Fruit fly (Drosophila melanogaster): ENCODE results near the gene CG33177.
A peak's percentile ranks its signal among the peaks of the same experiment; 100 is the strongest.

Gene CG33177

dm6 chrX:15074646-15075351 lies 6.4 kb upstream of the CG33177 start (continued):
- TF ChIP-seq CG30431 (GFP tag; optimal IDR thresholded peaks at IDR 0.05) (peak; percentile 74), pfk (GFP tag; optimal IDR thresholded peaks at IDR 0.05) (peak; percentile 15), nerfin-2 (GFP tag; IDR thresholded peaks at IDR 0.05; ENCODE audit: partially characterized antibody) (no peak), CG16815 (GFP tag; optimal IDR thresholded peaks at IDR 0.05) (peak; percentile 80), CG8290 (GFP tag; optimal IDR thresholded peaks at IDR 0.05) (peak; percentile 84), CG8290 (tag; optimal IDR thresholded peaks at IDR 0.05) (peak in 1 of 2 experiments; percentile 96), CG9797 (GFP tag; optimal IDR thresholded peaks at IDR 0.05) (peak; percentile 26), CG12071 (GFP tag; optimal IDR thresholded peaks at IDR 0.05) (peak; percentile 70), Dip2 (GFP tag; IDR thresholded peaks at IDR 0.05) (peak; percentile 39), CG16863 (GFP tag; optimal IDR thresholded peaks at IDR 0.05) (peak; percentile 88), dysf (GFP tag; IDR thresholded peaks at IDR 0.05) (peak; percentile 93), vnd (GFP tag; IDR thresholded peaks at IDR 0.05; ENCODE audit: partially characterized antibody) (no peak), Blimp-1 (GFP tag; optimal IDR thresholded peaks at IDR 0.05) (peak; percentile 79), CG10209 (GFP tag; optimal IDR thresholded peaks at IDR 0.05) (peak; percentile 90), bcd (GFP tag; optimal IDR thresholded peaks at IDR 0.05) (peak; percentile 88), dmrt99B (tag; optimal IDR thresholded peaks at IDR 0.05) (peak; percentile 91), CoRest (tag; optimal IDR thresholded peaks at IDR 0.05) (peak; percentile 86), psq (GFP tag; optimal IDR thresholded peaks at IDR 0.05) (peak; percentile 70), Dbx (GFP tag; IDR thresholded peaks at IDR 0.05) (peak; percentile 91), Hr78 (GFP tag; optimal IDR thresholded peaks at IDR 0.05) (peak in 1 of 2 experiments; percentile 95), dan (GFP tag; IDR thresholded peaks at IDR 0.05) (peak; percentile 37; the same call in 1 of the 2 replicates), CG4282 (GFP tag; optimal IDR thresholded peaks at IDR 0.05) (peak; percentile 86), crc (GFP tag; optimal IDR thresholded peaks at IDR 0.05) (peak; percentile 93), Hr39 (optimal IDR thresholded peaks at IDR 0.05) (no peak), CG3838 (GFP tag; optimal IDR thresholded peaks at IDR 0.05) (peak; percentile 60), CG31224 (GFP tag; IDR thresholded peaks at IDR 0.05) (peak; percentile 67), CG3065 (GFP tag; optimal IDR thresholded peaks at IDR 0.05) (peak; percentile 73), danr (GFP tag; IDR thresholded peaks at IDR 0.05) (peak; percentile 79), grau (tag; optimal IDR thresholded peaks at IDR 0.05) (peak; percentile 89), Mad (GFP tag; optimal IDR thresholded peaks at IDR 0.05) (peak; percentile 86), eve (GFP tag; optimal IDR thresholded peaks at IDR 0.05) (peak in 1 of 2 experiments; percentile 95), sd (tag; optimal IDR thresholded peaks at IDR 0.05) (peak; percentile 62), CG31388 (GFP tag; optimal IDR thresholded peaks at IDR 0.05) (peak; percentile 44), CG1792 (GFP tag; optimal IDR thresholded peaks at IDR 0.05) (peak; percentile 90), CG5245 (GFP tag; optimal IDR thresholded peaks at IDR 0.05) (peak; percentile 84), CG34376 (GFP tag; optimal IDR thresholded peaks at IDR 0.05) (peak; percentile 95), CG17802 (tag; optimal IDR thresholded peaks at IDR 0.05) (peak; percentile 52), CG12155 (GFP tag; optimal IDR thresholded peaks at IDR 0.05) (peak; percentile 88), CG6272 (GFP tag; IDR thresholded peaks at IDR 0.05) (peak; percentile 86), C15 (GFP tag; IDR thresholded peaks at IDR 0.05) (peak; percentile 69; the same call in 1 of the 3 replicates), unpg (GFP tag; optimal IDR thresholded peaks at IDR 0.05) (peak; percentile 86), vvl (GFP tag; IDR thresholded peaks at IDR 0.05) (peak; percentile 91), gt (GFP tag; IDR thresholded peaks at IDR 0.05) (peak; percentile 79), al (GFP tag; IDR thresholded peaks at IDR 0.05) (peak; percentile 85), CG13424 (tag; optimal IDR thresholded peaks at IDR 0.05) (peak; percentile 88), tap (tag; optimal IDR thresholded peaks at IDR 0.05) (peak; percentile 72), CG9215 (GFP tag; IDR thresholded peaks at IDR 0.05) (peak; percentile 81), CG5953 (GFP tag; IDR thresholded peaks at IDR 0.05) (peak; percentile 83), Abd-B (GFP tag; optimal IDR thresholded peaks at IDR 0.05) (peak; percentile 76), CG9727 (GFP tag; optimal IDR thresholded peaks at IDR 0.05) (peak; percentile 87)

Measured in whole organism, embryonic.